Worm (Caenorhabditis elegans) whole organism, late embryonic: ENCODE results near the gene T02H6.8.

Experiments
- fkh-10 ChIP-seq: fragments of 150-350 bp; optimal IDR thresholded peaks from 2 replicates; lab custom pipeline; 2014; ENCODE audit warnings: missing biosample characterization, missing genetic modification reagents, missing genetic modification characterization
- hlh-6 ChIP-seq: sonication (generic microtip); optimal IDR thresholded peaks from 2 replicates; lab custom pipeline; 2016; ENCODE audit warnings: missing genotype, missing genetic modification characterization, missing compliant biosample characterization
- pha-2 ChIP-seq: sonication (generic microtip); optimal IDR thresholded peaks from 2 replicates; lab custom pipeline; 2017; ENCODE audit warnings: mild to moderate bottlenecking, missing genetic modification characterization, missing compliant biosample characterization

DNA sequence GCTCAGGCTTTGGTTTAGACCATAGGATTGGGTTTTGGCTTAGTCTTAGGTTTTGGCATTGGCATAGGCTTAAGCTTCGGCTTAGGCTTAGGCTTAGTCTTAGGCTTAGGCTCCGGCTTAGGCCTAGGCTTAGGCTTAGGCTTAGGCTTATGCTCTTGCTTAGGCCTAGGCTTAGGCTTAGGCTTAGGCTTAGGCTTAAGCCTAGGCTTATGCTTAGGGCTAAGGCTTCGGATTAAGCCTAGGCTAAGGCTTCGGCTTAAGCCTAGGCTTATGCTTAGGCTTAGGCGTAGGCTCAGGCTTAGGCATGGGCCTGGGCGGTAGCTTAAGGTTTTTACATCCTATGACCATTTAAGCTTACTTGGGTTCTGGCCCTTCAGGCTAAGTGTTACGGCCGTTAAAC lies 29.3 kb upstream of the T02H6.8 start:
- TF ChIP-seq fkh-10 (GFP tag; lab: Kevin White, UChicago), result no peak
- TF ChIP-seq hlh-6 (tag; lab: Kevin White, UChicago), result no peak
- TF ChIP-seq pha-2 (tag; lab: Kevin White, UChicago), result no peak
